Fruit fly (Drosophila melanogaster) whole organism, adult: ENCODE measurements around the gene Lsp1beta.
A peak's percentile ranks its signal among the peaks of the same experiment; 100 is the strongest.

ENCODE experiments used
- CG11617 ChIP-seq: fragments of 200-800 bp; sonication (Bioruptor generic); optimal IDR thresholded peaks from 2 replicates; lab custom pipeline; 2017; ENCODE audit warnings: mild to moderate bottlenecking, missing biosample characterization, missing genetic modification reagents, missing genetic modification characterization
- CG14711 ChIP-seq: fragments of 200-800 bp; sonication (Bioruptor generic); optimal IDR thresholded peaks from 2 replicates; lab custom pipeline; 2018; ENCODE audit warnings: missing biosample characterization, mild to moderate bottlenecking, missing genetic modification characterization, moderate library complexity
- CG1620 ChIP-seq: fragments of 200-800 bp; sonication (Bioruptor generic); optimal IDR thresholded peaks from 2 replicates; lab custom pipeline; 2016; ENCODE audit warnings: missing biosample characterization, missing genetic modification characterization
- CG5204 ChIP-seq: fragments of 200-800 bp; sonication (Bioruptor generic); optimal IDR thresholded peaks from 2 replicates; lab custom pipeline; 2016; ENCODE audit warnings: missing biosample characterization, missing genetic modification characterization
- Hr96 ChIP-seq: fragments of 200-800 bp; sonication (Bioruptor generic); optimal IDR thresholded peaks from 2 replicates; lab custom pipeline; 2016; ENCODE audit warnings: missing biosample characterization, missing genetic modification characterization
- Mnt ChIP-seq: fragments of 200-800 bp; sonication (Bioruptor generic); optimal IDR thresholded peaks from 2 replicates; lab custom pipeline; 2016; ENCODE audit warnings: missing biosample characterization, mild to moderate bottlenecking, missing genetic modification characterization
- cnc ChIP-seq, 2 experiments: fragments of >200 bp; optimal IDR thresholded peaks; 2 replicates each; lab custom pipeline; 2017
- kay ChIP-seq: fragments of 200-800 bp; sonication (Bioruptor generic); peaks from one replicate; lab custom pipeline; 2016; ENCODE audit warnings: missing biosample characterization, missing genetic modification characterization, borderline replicate concordance
- ovo ChIP-seq: fragments of 200-800 bp; sonication (Bioruptor generic); optimal IDR thresholded peaks from 2 replicates; lab custom pipeline; 2016; ENCODE audit warnings: missing biosample characterization, missing genetic modification characterization
- pad ChIP-seq: fragments of 200-800 bp; sonication (Bioruptor generic); optimal IDR thresholded peaks from 3 replicates; lab custom pipeline; 2017; ENCODE audit warnings: missing biosample characterization, missing genetic modification characterization, mild to moderate bottlenecking, moderate library complexity, missing genetic modification reagents
- tj ChIP-seq: fragments of 200-800 bp; sonication (Bioruptor generic); optimal IDR thresholded peaks from 3 replicates; lab custom pipeline; 2017; ENCODE audit warnings: missing biosample characterization, mild to moderate bottlenecking, missing genetic modification characterization, moderate library complexity

DNA sequence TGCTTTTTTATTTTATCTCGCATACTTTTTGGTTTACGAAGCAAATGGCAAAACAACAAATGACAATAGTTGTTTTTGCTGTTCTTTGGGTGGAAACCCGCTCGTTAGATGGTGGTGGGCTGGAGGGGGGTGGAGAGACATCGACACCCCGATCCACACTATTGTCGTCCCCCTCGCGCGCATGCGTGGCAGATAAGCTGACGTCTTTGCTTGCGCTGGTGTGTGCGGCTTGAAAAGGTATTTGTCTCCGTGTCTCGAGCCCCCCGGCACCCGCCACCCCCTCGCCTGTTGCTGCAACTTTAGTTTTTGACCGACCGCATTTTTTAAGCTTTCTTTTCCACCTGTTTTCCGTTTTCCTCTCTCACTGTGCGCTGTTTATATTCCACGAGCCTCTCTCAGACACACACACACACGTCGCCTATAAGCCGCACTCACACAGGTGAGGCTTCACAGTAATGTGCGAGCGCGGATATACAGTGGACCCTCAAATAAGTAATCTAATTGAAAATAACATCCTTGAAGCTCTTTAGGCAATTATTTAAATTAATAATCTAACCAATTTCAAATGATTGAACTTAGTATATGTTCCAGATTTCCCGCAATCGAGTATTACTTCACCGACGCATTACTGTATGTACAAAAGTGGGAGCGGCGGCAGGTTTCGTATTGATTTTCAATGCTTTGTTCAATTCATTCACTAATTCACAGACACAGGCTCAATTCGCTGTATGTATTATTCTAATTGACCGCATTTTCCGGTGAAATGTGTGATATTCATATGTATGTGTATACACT, 31.2 kb upstream of the Lsp1beta start:
- TF ChIP-seq Hr96 (peak; percentile 95), kay (GFP tag; lab: Kevin White, UChicago) (no peak), CG1620 (peak; percentile 98), CG5204 (GFP tag; lab: Kevin White, UChicago) (peak; percentile 96), tj (GFP tag; lab: Kevin White, UChicago) (peak; percentile 65), Mnt (peak; percentile 90), ovo (peak; percentile 49), CG14711 (tag; lab: Kevin White, UChicago) (peak; percentile 93), CG11617 (GFP tag; lab: Kevin White, UChicago) (peak; percentile 94), cnc (optimal IDR thresholded peaks at IDR 0.05; lab: Kevin White, UChicago) (no peak), pad (GFP tag; lab: Kevin White, UChicago) (peak; percentile 89)
